Worm (Caenorhabditis elegans): ENCODE data around the gene dlc-1.

Gene dlc-1

DNA sequence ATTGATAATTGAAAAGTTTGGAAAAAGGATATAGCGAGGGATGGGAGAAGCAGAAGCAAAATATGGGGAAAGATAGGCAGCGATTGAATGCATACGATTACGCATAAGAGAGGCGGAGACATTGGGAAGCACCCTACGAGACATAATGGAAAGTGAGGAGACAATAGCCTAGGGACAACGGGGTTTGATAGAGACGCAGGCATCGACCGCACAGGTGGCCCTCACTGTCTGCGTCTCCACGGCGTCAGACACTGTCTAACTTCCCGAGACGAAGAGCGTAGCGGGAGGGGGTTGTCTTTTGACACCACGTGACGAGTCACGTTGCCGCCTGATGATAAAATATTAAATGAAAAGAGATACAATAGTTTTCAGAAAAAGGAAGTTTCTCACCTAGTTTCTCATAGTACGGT is 42.6 kb downstream of the dlc-1 start:
- no peak for TF ChIP-seq nhr-12 (tag; optimal IDR thresholded peaks at IDR 0.05)
- TF ChIP-seq hmg-11 (tag; optimal IDR thresholded peaks at IDR 0.05), result peak; percentile 66
- TF ChIP-seq pqm-1 (tag; optimal IDR thresholded peaks at IDR 0.05), result peak; percentile 67
- peak; percentile 68 for TF ChIP-seq ceh-28 (tag; optimal IDR thresholded peaks at IDR 0.05)
- peak; percentile 53 for TF ChIP-seq unc-62 (GFP tag; optimal IDR thresholded peaks at IDR 0.05)
- TF ChIP-seq nhr-23 (tag; optimal IDR thresholded peaks at IDR 0.05), result peak; percentile 97
- no peak for TF ChIP-seq ztf-11 (tag; optimal IDR thresholded peaks at IDR 0.05)
- TF ChIP-seq fos-1 (tag; optimal IDR thresholded peaks at IDR 0.05), result no peak
- peak; percentile 60 for TF ChIP-seq pha-4 (tag; optimal IDR thresholded peaks at IDR 0.05)
- TF ChIP-seq fkh-10 (GFP tag; optimal IDR thresholded peaks at IDR 0.05), result no peak
- no peak for TF ChIP-seq nhr-28 (tag; optimal IDR thresholded peaks at IDR 0.05)
- TF ChIP-seq nhr-67 (tag; optimal IDR thresholded peaks at IDR 0.05), result no peak
- peak; percentile 95 for TF ChIP-seq mdl-1 (tag; optimal IDR thresholded peaks at IDR 0.05)
- TF ChIP-seq lin-39 (tag; optimal IDR thresholded peaks at IDR 0.05), result peak; percentile 79
- no peak for TF ChIP-seq ZK546.5 (tag; optimal IDR thresholded peaks at IDR 0.05)
- TF ChIP-seq sea-2 (GFP tag; optimal IDR thresholded peaks at IDR 0.05), result no peak
- TF ChIP-seq jun-1 (tag; optimal IDR thresholded peaks at IDR 0.05), result peak; percentile 88
- peak; percentile 92 for TF ChIP-seq elt-2 (tag; optimal IDR thresholded peaks at IDR 0.05)
- peak; percentile 30 for TF ChIP-seq nhr-11 (tag; optimal IDR thresholded peaks at IDR 0.05)
- peak; percentile 96 for TF ChIP-seq nhr-43 (tag; optimal IDR thresholded peaks at IDR 0.05; ENCODE audit: poor library complexity, severe bottlenecking)
- TF ChIP-seq nhr-77 (tag; optimal IDR thresholded peaks at IDR 0.05), result peak; percentile 30
- TF ChIP-seq ama-1 (optimal IDR thresholded peaks at IDR 0.05), result peak; percentile 75
- no peak for TF ChIP-seq unc-39 (tag; optimal IDR thresholded peaks at IDR 0.05)
- no peak for TF ChIP-seq nhr-237 (tag; optimal IDR thresholded peaks at IDR 0.05)
- TF ChIP-seq zag-1 (tag; optimal IDR thresholded peaks at IDR 0.05), result no peak
- peak in 2 of 3 experiments; percentile 19 to 34 for TF ChIP-seq elt-3 (tag; optimal IDR thresholded peaks at IDR 0.05)
- peak; percentile 22 for TF ChIP-seq ceh-82 (tag; optimal IDR thresholded peaks at IDR 0.05)
- no peak for TF ChIP-seq daf-12 (tag; optimal IDR thresholded peaks at IDR 0.05)
- TF ChIP-seq eor-1 (tag; optimal IDR thresholded peaks at IDR 0.05), result peak in 1 of 2 experiments; percentile 21
- no peak for TF ChIP-seq aly-2 (tag; optimal IDR thresholded peaks at IDR 0.05)
- TF ChIP-seq mml-1 (tag; optimal IDR thresholded peaks at IDR 0.05), result no peak
- TF ChIP-seq snpc-4 (tag; optimal IDR thresholded peaks at IDR 0.05), result peak; percentile 35
- TF ChIP-seq tbx-2 (tag; optimal IDR thresholded peaks at IDR 0.05), result peak; percentile 79
- peak; percentile 9 for TF ChIP-seq elt-1 (tag; optimal IDR thresholded peaks at IDR 0.05)
- TF ChIP-seq R02D3.7 (tag; optimal IDR thresholded peaks at IDR 0.05), result peak; percentile 65
- peak; percentile 63 for TF ChIP-seq egl-27 (tag; optimal IDR thresholded peaks at IDR 0.05)
- TF ChIP-seq nfya-1 (tag; optimal IDR thresholded peaks at IDR 0.05; ENCODE audit: insufficient read depth), result peak; percentile 78
- peak; percentile 76 for TF ChIP-seq skn-1 (tag; optimal IDR thresholded peaks at IDR 0.05)
- no peak for TF ChIP-seq nhr-76 (tag; optimal IDR thresholded peaks at IDR 0.05)
- no peak for TF ChIP-seq fkh-2 (tag; optimal IDR thresholded peaks at IDR 0.05)
- TF ChIP-seq lin-15B (tag; optimal IDR thresholded peaks at IDR 0.05), result peak; percentile 50
- TF ChIP-seq nhr-25 (tag; optimal IDR thresholded peaks at IDR 0.05), result peak; percentile 92
- TF ChIP-seq lsy-12 (tag; optimal IDR thresholded peaks at IDR 0.05), result peak; percentile 88
- TF ChIP-seq ceh-9 (tag; optimal IDR thresholded peaks at IDR 0.05), result no peak

DNA sequence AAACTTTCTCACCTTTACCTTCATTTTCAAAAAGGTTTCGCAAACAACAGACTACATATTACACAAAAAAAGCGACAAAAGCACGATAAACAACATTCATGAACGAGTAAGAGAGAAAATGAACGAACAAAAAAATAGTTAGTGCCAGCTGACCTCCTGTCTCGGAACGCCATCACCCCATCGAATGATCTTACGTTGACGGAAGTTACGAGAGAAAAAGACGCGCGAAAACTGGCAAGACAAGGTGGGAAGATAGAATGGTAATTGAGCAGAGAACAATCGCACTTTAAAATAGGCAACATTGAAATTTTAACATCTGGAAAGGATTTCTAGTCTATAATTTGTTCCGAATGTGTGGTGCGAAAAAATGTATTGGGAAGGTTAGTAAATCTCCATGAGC is 43.4 kb downstream of the dlc-1 start:
- no peak for TF ChIP-seq ceh-28 (tag; optimal IDR thresholded peaks at IDR 0.05)
- TF ChIP-seq nhr-77 (tag; optimal IDR thresholded peaks at IDR 0.05), result no peak
- TF ChIP-seq nhr-11 (tag; optimal IDR thresholded peaks at IDR 0.05), result no peak
- TF ChIP-seq nhr-25 (tag; optimal IDR thresholded peaks at IDR 0.05), result peak; percentile 61
- TF ChIP-seq fkh-10 (GFP tag; optimal IDR thresholded peaks at IDR 0.05), result no peak
- no peak for TF ChIP-seq ztf-4 (tag; optimal IDR thresholded peaks at IDR 0.05)
- TF ChIP-seq lsy-12 (tag; optimal IDR thresholded peaks at IDR 0.05), result no peak
- TF ChIP-seq egl-27 (tag; optimal IDR thresholded peaks at IDR 0.05), result no peak
- TF ChIP-seq sea-2 (GFP tag; optimal IDR thresholded peaks at IDR 0.05), result no peak
- TF ChIP-seq egl-5 (tag; optimal IDR thresholded peaks at IDR 0.05), result peak; percentile 32
- TF ChIP-seq pha-4 (tag; optimal IDR thresholded peaks at IDR 0.05), result peak; percentile 28
- no peak for TF ChIP-seq R02D3.7 (tag; optimal IDR thresholded peaks at IDR 0.05)
- no peak for TF ChIP-seq elt-2 (tag; optimal IDR thresholded peaks at IDR 0.05)
- TF ChIP-seq ama-1 (optimal IDR thresholded peaks at IDR 0.05), result peak; percentile 42
- no peak for TF ChIP-seq pqm-1 (tag; optimal IDR thresholded peaks at IDR 0.05)
- no peak for TF ChIP-seq nhr-67 (tag; optimal IDR thresholded peaks at IDR 0.05)
- TF ChIP-seq fos-1 (tag; optimal IDR thresholded peaks at IDR 0.05), result no peak
- no peak for TF ChIP-seq nhr-237 (tag; optimal IDR thresholded peaks at IDR 0.05)
- no peak for TF ChIP-seq nhr-76 (tag; optimal IDR thresholded peaks at IDR 0.05)
- no peak for TF ChIP-seq lin-15B (tag; optimal IDR thresholded peaks at IDR 0.05)
- no peak for TF ChIP-seq mdl-1 (tag; optimal IDR thresholded peaks at IDR 0.05)
- no peak for TF ChIP-seq unc-39 (tag; optimal IDR thresholded peaks at IDR 0.05)
- TF ChIP-seq ceh-9 (tag; optimal IDR thresholded peaks at IDR 0.05), result no peak
- no peak for TF ChIP-seq elt-3 (tag; optimal IDR thresholded peaks at IDR 0.05)
- TF ChIP-seq mml-1 (tag; optimal IDR thresholded peaks at IDR 0.05), result no peak
- TF ChIP-seq elt-1 (tag; optimal IDR thresholded peaks at IDR 0.05), result no peak
- no peak for TF ChIP-seq skn-1 (tag; optimal IDR thresholded peaks at IDR 0.05)
- no peak for TF ChIP-seq eor-1 (tag; optimal IDR thresholded peaks at IDR 0.05)
- TF ChIP-seq ztf-11 (tag; optimal IDR thresholded peaks at IDR 0.05), result no peak
- no peak for TF ChIP-seq jun-1 (tag; optimal IDR thresholded peaks at IDR 0.05)
- TF ChIP-seq daf-12 (tag; optimal IDR thresholded peaks at IDR 0.05), result no peak
- TF ChIP-seq snpc-4 (tag; optimal IDR thresholded peaks at IDR 0.05), result peak; percentile 30
- TF ChIP-seq hmg-11 (tag; optimal IDR thresholded peaks at IDR 0.05), result no peak
- no peak for TF ChIP-seq ceh-16 (tag; optimal IDR thresholded peaks at IDR 0.05)
- no peak for TF ChIP-seq ZK546.5 (tag; optimal IDR thresholded peaks at IDR 0.05)
- no peak for TF ChIP-seq ceh-82 (tag; optimal IDR thresholded peaks at IDR 0.05)
- peak; percentile 12 for TF ChIP-seq nhr-43 (tag; optimal IDR thresholded peaks at IDR 0.05; ENCODE audit: poor library complexity, severe bottlenecking)
- no peak for TF ChIP-seq fkh-2 (tag; optimal IDR thresholded peaks at IDR 0.05)
- TF ChIP-seq zag-1 (tag; optimal IDR thresholded peaks at IDR 0.05), result no peak
- TF ChIP-seq nhr-12 (tag; optimal IDR thresholded peaks at IDR 0.05), result no peak
- TF ChIP-seq nhr-23 (tag; optimal IDR thresholded peaks at IDR 0.05), result peak; percentile 34

Measured in whole organism, L3 larva.